Worm (Caenorhabditis elegans) whole organism, mixed stage, embryonic: ENCODE data around the gene nep-11.

Experiments used
- M03D4.4 ChIP-seq: sonication (generic microtip); optimal IDR thresholded peaks from 2 replicates; lab custom pipeline; 2017; ENCODE audit warnings: mild to moderate bottlenecking, missing genetic modification characterization, missing compliant biosample characterization
- bed-3 ChIP-seq: fragments of 200-800 bp; sonication (Bioruptor generic); optimal IDR thresholded peaks from 3 replicates; lab custom pipeline; 2018; ENCODE audit warnings: mild to moderate bottlenecking, missing genetic modification characterization, moderate library complexity, missing compliant biosample characterization
- blmp-1 ChIP-seq: fragments of 150-350 bp; optimal IDR thresholded peaks from 2 replicates; lab custom pipeline; 2014; ENCODE audit warnings: missing biosample characterization, missing genetic modification characterization
- ceh-39 ChIP-seq: fragments of 150-350 bp; optimal IDR thresholded peaks from 2 replicates; lab custom pipeline; 2014; ENCODE audit warnings: missing biosample characterization, missing genetic modification characterization
- ceh-43 ChIP-seq: fragments of 200-800 bp; sonication (Bioruptor generic); optimal IDR thresholded peaks from 2 replicates; lab custom pipeline; 2018; ENCODE audit warnings: mild to moderate bottlenecking, missing genetic modification characterization, moderate library complexity, missing compliant biosample characterization
- ceh-83 ChIP-seq: fragments of 200-800 bp; sonication (Bioruptor generic); optimal IDR thresholded peaks from 2 replicates; lab custom pipeline; 2018; ENCODE audit warnings: mild to moderate bottlenecking, missing genetic modification characterization, missing compliant biosample characterization
- ces-1 ChIP-seq: fragments of 150-350 bp; optimal IDR thresholded peaks from 2 replicates; lab custom pipeline; 2014; ENCODE audit warnings: missing biosample characterization, missing genetic modification reagents, missing genetic modification characterization
- cnd-1 ChIP-seq: fragments of 200-800 bp; sonication (Bioruptor generic); optimal IDR thresholded peaks from 2 replicates; lab custom pipeline; 2018; ENCODE audit warnings: mild to moderate bottlenecking, missing genetic modification characterization, missing compliant biosample characterization
- drap-1 ChIP-seq: fragments of 200-800 bp; sonication (Bioruptor generic); optimal IDR thresholded peaks from 3 replicates; lab custom pipeline; 2018; ENCODE audit warnings: mild to moderate bottlenecking, missing genetic modification characterization, missing compliant biosample characterization
- elt-1 ChIP-seq: sonication (generic microtip); optimal IDR thresholded peaks from 2 replicates; lab custom pipeline; 2017; ENCODE audit warnings: missing genetic modification characterization, mild to moderate bottlenecking, missing compliant biosample characterization, antibody characterized with exemption, moderate library complexity, borderline replicate concordance; ENCODE audit not compliant: insufficient read depth
- elt-3 ChIP-seq: fragments of 150-350 bp; optimal IDR thresholded peaks from 2 replicates; lab custom pipeline; 2014; ENCODE audit warnings: missing biosample characterization, missing genetic modification characterization
- flh-1 ChIP-seq: fragments of 200-800 bp; sonication (Bioruptor generic); optimal IDR thresholded peaks from 2 replicates; lab custom pipeline; 2018; ENCODE audit warnings: mild to moderate bottlenecking, missing genetic modification characterization, moderate library complexity, missing compliant biosample characterization
- ham-2 ChIP-seq: fragments of 200-800 bp; sonication (Bioruptor generic); optimal IDR thresholded peaks from 2 replicates; lab custom pipeline; 2018; ENCODE audit warnings: mild to moderate bottlenecking, missing genetic modification characterization, missing compliant biosample characterization
- hlh-1 ChIP-seq: fragments of 150-350 bp; optimal IDR thresholded peaks from 2 replicates; lab custom pipeline; 2014; ENCODE audit warnings: missing biosample characterization, missing genetic modification reagents, missing genetic modification characterization
- lin-13 ChIP-seq: fragments of 150-350 bp; optimal IDR thresholded peaks from 2 replicates; lab custom pipeline; 2014; ENCODE audit warnings: missing biosample characterization, missing genetic modification characterization
- lin-32 ChIP-seq: fragments of 200-800 bp; sonication (Bioruptor generic); optimal IDR thresholded peaks from 2 replicates; lab custom pipeline; 2018; ENCODE audit warnings: mild to moderate bottlenecking, missing genetic modification characterization, missing compliant biosample characterization
- mab-5 ChIP-seq: fragments of 150-350 bp; optimal IDR thresholded peaks from 2 replicates; lab custom pipeline; 2014; ENCODE audit warnings: missing biosample characterization, missing genetic modification characterization
- mep-1 ChIP-seq: fragments of 150-350 bp; optimal IDR thresholded peaks from 2 replicates; lab custom pipeline; 2017; ENCODE audit warnings: missing biosample characterization, missing genetic modification reagents, missing genetic modification characterization, inconsistent platforms
- mls-2 ChIP-seq: sonication (generic microtip); optimal IDR thresholded peaks from 2 replicates; lab custom pipeline; 2016; ENCODE audit warnings: mild to moderate bottlenecking, missing genetic modification characterization, moderate library complexity, missing compliant biosample characterization
- nhr-12 ChIP-seq: fragments of 150-350 bp; optimal IDR thresholded peaks from 2 replicates; lab custom pipeline; 2014; ENCODE audit warnings: missing biosample characterization, missing genetic modification characterization
- nhr-2 ChIP-seq: fragments of 150-350 bp; optimal IDR thresholded peaks from 2 replicates; lab custom pipeline; 2014; ENCODE audit warnings: missing biosample characterization, missing genetic modification characterization
- nhr-28 ChIP-seq: fragments of 150-350 bp; optimal IDR thresholded peaks from 2 replicates; lab custom pipeline; 2014; ENCODE audit warnings: missing biosample characterization, missing genetic modification characterization
- nhr-76 ChIP-seq: sonication (generic microtip); optimal IDR thresholded peaks from 2 replicates; lab custom pipeline; 2017; ENCODE audit warnings: missing biosample characterization, missing genetic modification characterization
- sem-2 ChIP-seq: fragments of 200-800 bp; sonication (Bioruptor generic); optimal IDR thresholded peaks from 2 replicates; lab custom pipeline; 2018; ENCODE audit warnings: mild to moderate bottlenecking, missing genetic modification characterization, missing compliant biosample characterization
- sptf-1 ChIP-seq: sonication (generic microtip); optimal IDR thresholded peaks from 2 replicates; lab custom pipeline; 2017; ENCODE audit warnings: mild to moderate bottlenecking, missing genetic modification characterization, moderate library complexity, missing compliant biosample characterization
- tbx-8 ChIP-seq: fragments of 200-800 bp; sonication (Bioruptor generic); optimal IDR thresholded peaks from 2 replicates; lab custom pipeline; 2018; ENCODE audit warnings: mild to moderate bottlenecking, missing genetic modification characterization, moderate library complexity, missing compliant biosample characterization
- unc-120 ChIP-seq: sonication (generic microtip); optimal IDR thresholded peaks from 2 replicates; lab custom pipeline; 2017; ENCODE audit warnings: missing genetic modification characterization, missing compliant biosample characterization; ENCODE audit not compliant: poor library complexity, severe bottlenecking
- unc-39 ChIP-seq: fragments of 150-350 bp; optimal IDR thresholded peaks from 2 replicates; lab custom pipeline; 2014; ENCODE audit warnings: missing biosample characterization, missing genetic modification characterization
- unc-62 ChIP-seq: fragments of 150-350 bp; optimal IDR thresholded peaks from 2 replicates; lab custom pipeline; 2014; ENCODE audit warnings: missing biosample characterization, missing genetic modification reagents, missing genetic modification characterization
- zip-8 ChIP-seq: fragments of 150-350 bp; optimal IDR thresholded peaks from 2 replicates; lab custom pipeline; 2014; ENCODE audit warnings: missing biosample characterization, missing genetic modification characterization
- ztf-11 ChIP-seq: fragments of 150-350 bp; optimal IDR thresholded peaks from 2 replicates; lab custom pipeline; 2014; ENCODE audit warnings: missing biosample characterization, missing genetic modification characterization

Gene nep-11

DNA sequence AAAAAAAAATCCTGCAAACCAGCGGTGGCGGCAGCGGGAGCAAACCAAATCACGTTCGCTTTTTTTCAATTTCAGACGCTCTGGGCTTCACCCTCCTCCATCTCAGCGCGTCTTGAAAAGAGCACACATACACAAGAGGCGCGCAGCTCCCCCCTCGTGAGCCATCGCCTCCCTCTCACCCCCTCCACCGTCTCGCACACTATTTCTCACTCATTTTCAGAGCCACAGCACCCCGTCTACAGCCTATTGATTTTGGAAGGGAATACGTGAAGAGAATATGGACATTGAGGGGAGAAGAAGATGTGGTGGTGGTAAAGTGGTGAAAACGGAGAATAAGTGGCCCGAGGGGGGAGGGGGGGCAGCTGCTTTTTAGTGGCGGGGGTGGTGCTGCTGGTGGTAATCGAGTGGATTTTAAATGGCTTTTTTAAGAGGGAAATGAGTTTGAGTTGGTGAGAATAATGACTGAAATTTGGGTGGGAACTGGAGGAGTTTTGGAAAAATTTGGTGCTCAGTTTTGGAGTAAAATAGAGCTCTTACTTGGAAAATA lies 2.9 kb upstream of the nep-11 start:
- TF ChIP-seq unc-39 (tag; lab: Kevin White, UChicago) (no peak), ces-1 (peak; percentile 71), unc-62 (GFP tag; lab: Kevin White, UChicago) (no peak), ceh-83 (GFP tag; lab: Kevin White, UChicago) (no peak), elt-3 (tag; lab: Kevin White, UChicago) (no peak), sptf-1 (tag; lab: Kevin White, UChicago) (peak; percentile 16), unc-120 (tag; lab: Kevin White, UChicago) (no peak), mls-2 (tag; lab: Kevin White, UChicago) (no peak)

DNA sequence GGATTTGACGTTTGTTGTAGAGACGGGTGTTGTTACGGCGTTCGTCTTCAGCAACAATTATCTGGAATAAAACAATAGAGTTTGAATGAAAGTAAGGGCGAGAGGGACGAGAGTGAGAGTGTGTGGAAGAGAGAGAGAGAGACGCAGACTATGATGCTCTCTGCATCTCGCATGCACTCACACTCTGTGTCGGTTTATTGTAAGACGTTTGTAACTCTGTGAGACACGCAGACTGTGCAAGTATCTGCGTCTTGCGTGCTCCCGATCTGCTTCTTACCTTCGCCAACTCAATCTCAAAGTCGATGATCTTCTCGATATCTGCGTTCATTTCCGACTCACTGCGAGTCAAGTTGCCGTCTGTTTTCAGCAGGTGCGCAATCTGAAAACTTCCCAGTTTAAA lies 2.4 kb downstream of the nep-11 start:
- TF ChIP-seq unc-120 (tag; lab: Kevin White, UChicago) (no peak), unc-62 (GFP tag; lab: Kevin White, UChicago) (no peak), hlh-1 (tag; lab: Kevin White, UChicago) (no peak), blmp-1 (tag; lab: Kevin White, UChicago) (no peak), nhr-12 (no peak), ham-2 (GFP tag; lab: Kevin White, UChicago) (no peak), ztf-11 (no peak), tbx-8 (GFP tag; lab: Kevin White, UChicago) (no peak), mab-5 (tag; lab: Kevin White, UChicago) (no peak), flh-1 (no peak), mep-1 (no peak), ceh-43 (GFP tag; lab: Kevin White, UChicago) (no peak), M03D4.4 (tag; lab: Kevin White, UChicago) (no peak), lin-13 (tag; lab: Kevin White, UChicago) (no peak), nhr-28 (tag; lab: Kevin White, UChicago) (no peak), sptf-1 (tag; lab: Kevin White, UChicago) (no peak), ceh-83 (GFP tag; lab: Kevin White, UChicago) (no peak), sem-2 (no peak), nhr-2 (no peak)

DNA sequence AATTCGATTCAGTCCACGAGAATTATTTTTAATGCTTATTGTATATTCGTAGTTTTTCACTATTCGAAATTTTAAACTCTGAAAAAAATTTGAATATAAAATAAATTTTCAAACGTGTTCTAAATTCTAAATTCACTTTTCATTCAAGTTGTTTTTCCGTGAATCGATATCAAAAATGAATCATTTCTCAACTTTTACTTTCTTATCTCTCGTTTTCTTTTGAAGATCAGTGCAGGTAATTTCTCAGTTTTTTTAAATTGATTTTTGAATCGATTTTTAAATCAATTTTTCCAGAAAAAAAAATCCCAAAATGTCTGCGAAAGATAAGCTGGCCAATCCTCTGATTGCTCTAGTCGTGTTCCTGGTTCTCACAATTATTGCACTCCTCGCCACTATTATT lies 8.8 kb downstream of the nep-11 start, which contains the start of gene nep-6:
TSS of gene nep-6 (plus strand) at position 301 of the 400 bp plus-strand sequence.
- TF ChIP-seq elt-3 (tag; lab: Kevin White, UChicago) (no peak), nhr-76 (tag; lab: Kevin White, UChicago) (no peak), sptf-1 (tag; lab: Kevin White, UChicago) (no peak), flh-1 (no peak), zip-8 (tag; lab: Kevin White, UChicago) (no peak), ztf-11 (no peak), unc-39 (tag; lab: Kevin White, UChicago) (no peak), ham-2 (GFP tag; lab: Kevin White, UChicago) (no peak), cnd-1 (tag; lab: Kevin White, UChicago) (no peak), mab-5 (tag; lab: Kevin White, UChicago) (no peak), hlh-1 (tag; lab: Kevin White, UChicago) (no peak), blmp-1 (tag; lab: Kevin White, UChicago) (no peak), mep-1 (no peak), bed-3 (GFP tag; lab: Kevin White, UChicago) (no peak), M03D4.4 (tag; lab: Kevin White, UChicago) (no peak), mls-2 (tag; lab: Kevin White, UChicago) (no peak), ceh-43 (GFP tag; lab: Kevin White, UChicago) (no peak)

DNA sequence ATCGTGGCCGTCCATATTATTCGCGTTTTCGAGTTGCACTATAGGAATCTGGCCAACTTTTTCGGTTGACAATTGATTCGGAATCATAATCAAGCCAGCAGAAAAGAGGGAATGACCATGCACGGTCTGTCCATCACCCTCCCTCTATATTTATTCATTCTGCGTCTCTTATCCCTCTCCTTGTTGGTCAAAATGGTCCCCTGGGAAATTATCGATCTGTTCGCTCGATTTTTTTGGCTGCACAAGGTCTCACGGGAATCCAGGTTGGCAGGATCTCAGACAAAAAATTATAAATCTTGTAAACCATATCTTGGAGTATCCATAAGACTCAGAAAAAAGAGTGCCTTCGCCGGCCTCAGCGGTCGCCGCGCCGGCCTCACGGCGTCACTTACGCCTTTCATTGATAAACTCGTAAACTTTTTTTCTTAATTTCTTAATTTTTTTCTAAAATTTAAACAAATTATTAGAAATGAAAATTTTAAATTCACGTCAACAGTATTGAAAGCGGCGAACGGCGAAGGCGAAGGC lies 10.9 kb downstream of the nep-11 start, which contains the start of the genes F18A12.7 and F18A12.2:
TSS of gene F18A12.7 (minus strand) at position 101 of the 528 bp plus-strand sequence.
TSS of gene F18A12.2 (plus strand) at position 478 of the 528 bp plus-strand sequence.
- TF ChIP-seq ceh-39 (tag; lab: Kevin White, UChicago), result no peak
- no peak for TF ChIP-seq mep-1
- TF ChIP-seq bed-3 (GFP tag; lab: Kevin White, UChicago), result no peak
- no peak for TF ChIP-seq hlh-1 (tag; lab: Kevin White, UChicago)
- TF ChIP-seq zip-8 (tag; lab: Kevin White, UChicago), result no peak
- TF ChIP-seq sem-2, result no peak
- no peak for TF ChIP-seq nhr-2
- no peak for TF ChIP-seq mab-5 (tag; lab: Kevin White, UChicago)
- TF ChIP-seq ham-2 (GFP tag; lab: Kevin White, UChicago), result no peak
- TF ChIP-seq drap-1, result no peak
- no peak for TF ChIP-seq lin-13 (tag; lab: Kevin White, UChicago)
- TF ChIP-seq lin-32 (GFP tag; lab: Kevin White, UChicago), result no peak
- TF ChIP-seq ceh-43 (GFP tag; lab: Kevin White, UChicago), result no peak
- TF ChIP-seq elt-1 (tag; lab: Kevin White, UChicago), result no peak
- no peak for TF ChIP-seq unc-39 (tag; lab: Kevin White, UChicago)
- no peak for TF ChIP-seq nhr-28 (tag; lab: Kevin White, UChicago)
